Fruit fly (Drosophila melanogaster) whole organism, wandering third instar larva: ENCODE measurements around the gene bmm.

Experiments
- Abd-B ChIP-seq: fragments of >200 bp; optimal IDR thresholded peaks from 2 replicates; lab custom pipeline; 2017; ENCODE audit warnings: missing biosample characterization, missing genetic modification characterization
- CG32264 ChIP-seq: fragments of 200-800 bp; sonication (Bioruptor generic); optimal IDR thresholded peaks from 2 replicates; lab custom pipeline; 2016; ENCODE audit warnings: missing biosample characterization, missing genetic modification characterization
- CG9705 ChIP-seq: fragments of 200-800 bp; sonication (Bioruptor generic); optimal IDR thresholded peaks from 2 replicates; lab custom pipeline; 2018; ENCODE audit warnings: missing biosample characterization, mild to moderate bottlenecking, missing genetic modification characterization
- CrebA ChIP-seq: fragments of 200-800 bp; sonication (Bioruptor generic); optimal IDR thresholded peaks from 2 replicates; lab custom pipeline; 2016; ENCODE audit warnings: missing biosample characterization, mild to moderate bottlenecking, missing genetic modification characterization, borderline replicate concordance
- Dfd ChIP-seq: fragments of >200 bp; optimal IDR thresholded peaks from 2 replicates; lab custom pipeline; 2017; ENCODE audit warnings: missing biosample characterization, missing genetic modification characterization
- Dif ChIP-seq: fragments of 200-275, 200-300 bp; sonication (Bioruptor generic); optimal IDR thresholded peaks from 2 replicates; lab custom pipeline; 2018; ENCODE audit warnings: missing biosample characterization, missing genetic modification characterization; ENCODE audit not compliant: partially characterized antibody
- GATAd ChIP-seq: sonication (Bioruptor generic); optimal IDR thresholded peaks from 2 replicates; lab custom pipeline; 2016; ENCODE audit warnings: missing biosample characterization, missing genetic modification characterization
- HLH106 ChIP-seq: fragments of 200-800 bp; optimal IDR thresholded peaks from 3 replicates; lab custom pipeline; 2019; ENCODE audit warnings: missing biosample characterization, mild to moderate bottlenecking, missing genetic modification characterization, moderate library complexity
- Hnf4 ChIP-seq: fragments of 200-800 bp; sonication (Bioruptor generic); optimal IDR thresholded peaks from 2 replicates; lab custom pipeline; 2016; ENCODE audit warnings: missing biosample characterization, mild to moderate bottlenecking, missing genetic modification characterization
- Hr78 ChIP-seq: fragments of >200 bp; optimal IDR thresholded peaks from 2 replicates; lab custom pipeline; 2017; ENCODE audit warnings: missing biosample characterization, missing genetic modification characterization
- Hr83 ChIP-seq: fragments of 200-300 bp; sonication (Bioruptor generic); optimal IDR thresholded peaks from 2 replicates; lab custom pipeline; 2016; ENCODE audit warnings: missing biosample characterization, mild to moderate bottlenecking, missing genetic modification characterization, moderate library complexity; ENCODE audit not compliant: poor library complexity, severe bottlenecking
- Jra ChIP-seq: sonication (Bioruptor generic); optimal IDR thresholded peaks from 2 replicates; lab custom pipeline; 2016; ENCODE audit warnings: missing biosample characterization, missing genetic modification characterization
- Mio ChIP-seq: sonication (Bioruptor generic); optimal IDR thresholded peaks from 2 replicates; lab custom pipeline; 2016; ENCODE audit warnings: missing biosample characterization, missing genetic modification characterization
- Myc ChIP-seq: fragments of >200 bp; optimal IDR thresholded peaks from 2 replicates; lab custom pipeline; 2017
- N ChIP-seq: fragments of >200 bp; optimal IDR thresholded peaks from 2 replicates; lab custom pipeline; 2018; ENCODE audit warnings: missing biosample characterization, missing external identifiers, missing genetic modification characterization
- OdsH ChIP-seq: fragments of 200-800 bp; sonication (Bioruptor generic); optimal IDR thresholded peaks from 2 replicates; lab custom pipeline; 2016; ENCODE audit warnings: missing biosample characterization, mild to moderate bottlenecking, missing genetic modification characterization
- Rel ChIP-seq, 2 experiments: fragments of 200-800 bp; sonication (Bioruptor generic) in 1 of 2; optimal IDR thresholded peaks; 2 replicates in 1 of 2; 3 replicates in 1 of 2; lab custom pipeline; 2016 to 2019; ENCODE audit warnings: mild to moderate bottlenecking in 2 of 2, missing biosample characterization in 2 of 2, missing genetic modification characterization in 2 of 2, moderate library complexity in 1 of 2
- Sp1 ChIP-seq: fragments of 200-800 bp; sonication (Bioruptor generic); optimal IDR thresholded peaks from 3 replicates; lab custom pipeline; 2019; ENCODE audit warnings: missing biosample characterization, mild to moderate bottlenecking, missing genetic modification characterization, moderate library complexity
- Vsx2 ChIP-seq: fragments of 200-300, 225-300 bp; sonication (Bioruptor generic); optimal IDR thresholded peaks from 2 replicates; lab custom pipeline; 2018; ENCODE audit warnings: missing biosample characterization, missing genetic modification characterization; ENCODE audit not compliant: partially characterized antibody
- br ChIP-seq: fragments of 200-800 bp; sonication (Bioruptor generic); optimal IDR thresholded peaks from 2 replicates; lab custom pipeline; 2016; ENCODE audit warnings: missing biosample characterization, missing genetic modification characterization
- brk ChIP-seq: fragments of 200-800 bp; sonication (Bioruptor generic); optimal IDR thresholded peaks from 2 replicates; lab custom pipeline; 2016; ENCODE audit warnings: missing biosample characterization, mild to moderate bottlenecking, missing genetic modification characterization
- dl ChIP-seq, 2 experiments: fragments of 175-275, 200-275 bp in 1 of 2; fragments of 200-275 bp in 1 of 2; sonication (Bioruptor generic); optimal IDR thresholded peaks; lab custom pipeline; 2018; ENCODE audit warnings: mild to moderate bottlenecking in 2 of 2, missing biosample characterization in 2 of 2, missing genetic modification characterization in 2 of 2, moderate library complexity in 2 of 2; ENCODE audit not compliant: partially characterized antibody in 2 of 2, insufficient read depth in 1 of 2
- dmrt93B ChIP-seq: fragments of 200-800 bp; sonication (Bioruptor generic); optimal IDR thresholded peaks from 2 replicates; lab custom pipeline; 2018; ENCODE audit warnings: missing biosample characterization, mild to moderate bottlenecking, missing genetic modification characterization
- dsf ChIP-seq: sonication (Bioruptor generic); optimal IDR thresholded peaks from 2 replicates; lab custom pipeline; 2016; ENCODE audit warnings: missing biosample characterization, missing genetic modification characterization, borderline replicate concordance
- ey ChIP-seq: fragments of 200-800 bp; sonication (Bioruptor generic); optimal IDR thresholded peaks from 2 replicates; lab custom pipeline; 2016; ENCODE audit warnings: missing biosample characterization, missing genetic modification characterization
- foxo ChIP-seq, 2 experiments: fragments of 200-800 bp; sonication (Bioruptor generic); optimal IDR thresholded peaks; 2 replicates in 1 of 2; 3 replicates in 1 of 2; lab custom pipeline; 2016 to 2017; ENCODE audit warnings: missing biosample characterization in 2 of 2, missing genetic modification characterization in 2 of 2
- fru ChIP-seq: fragments of 200-800 bp; sonication (Bioruptor generic); optimal IDR thresholded peaks from 3 replicates; lab custom pipeline; 2016; ENCODE audit warnings: missing biosample characterization, mild to moderate bottlenecking, missing genetic modification characterization
- h ChIP-seq: fragments of 200-800 bp; sonication (Bioruptor generic); optimal IDR thresholded peaks from 3 replicates; lab custom pipeline; 2016; ENCODE audit warnings: missing biosample characterization, mild to moderate bottlenecking, missing genetic modification characterization
- jim ChIP-seq: fragments of 175-275, 200-325 bp; sonication (Bioruptor generic); optimal IDR thresholded peaks from 2 replicates; lab custom pipeline; 2016; ENCODE audit warnings: missing biosample characterization, mild to moderate bottlenecking, missing genetic modification characterization
- lola ChIP-seq: fragments of >200 bp; optimal IDR thresholded peaks from 2 replicates; lab custom pipeline; 2017; ENCODE audit warnings: missing biosample characterization, missing genetic modification characterization
- pan ChIP-seq: fragments of >200 bp; optimal IDR thresholded peaks from 2 replicates; lab custom pipeline; 2017
- psq ChIP-seq: fragments of 200-800 bp; sonication (Bioruptor generic); optimal IDR thresholded peaks from 3 replicates; lab custom pipeline; 2017; ENCODE audit warnings: missing biosample characterization, mild to moderate bottlenecking, missing genetic modification characterization, moderate library complexity
- rgr ChIP-seq: fragments of 200-800 bp; sonication (Bioruptor generic); optimal IDR thresholded peaks from 3 replicates; lab custom pipeline; 2016; ENCODE audit warnings: missing biosample characterization, mild to moderate bottlenecking, missing genetic modification characterization
- sage ChIP-seq: fragments of 200-800 bp; sonication (Bioruptor generic); optimal IDR thresholded peaks from 2 replicates; lab custom pipeline; 2016; ENCODE audit warnings: missing biosample characterization, mild to moderate bottlenecking, missing genetic modification characterization
- sv ChIP-seq: fragments of 200-800 bp; sonication (Bioruptor generic); optimal IDR thresholded peaks from 3 replicates; lab custom pipeline; 2016; ENCODE audit warnings: missing biosample characterization, missing genetic modification characterization
- tai ChIP-seq: sonication (Bioruptor generic); optimal IDR thresholded peaks from 2 replicates; lab custom pipeline; 2016; ENCODE audit warnings: missing biosample characterization, missing genetic modification characterization
- usp ChIP-seq: fragments of >200 bp; optimal IDR thresholded peaks from 2 replicates; lab custom pipeline; 2017; ENCODE audit warnings: missing biosample characterization, missing genetic modification characterization
- woc ChIP-seq: sonication (Bioruptor generic); optimal IDR thresholded peaks from 2 replicates; lab custom pipeline; 2016; ENCODE audit warnings: missing biosample characterization, mild to moderate bottlenecking, missing genetic modification characterization

Gene bmm

DNA sequence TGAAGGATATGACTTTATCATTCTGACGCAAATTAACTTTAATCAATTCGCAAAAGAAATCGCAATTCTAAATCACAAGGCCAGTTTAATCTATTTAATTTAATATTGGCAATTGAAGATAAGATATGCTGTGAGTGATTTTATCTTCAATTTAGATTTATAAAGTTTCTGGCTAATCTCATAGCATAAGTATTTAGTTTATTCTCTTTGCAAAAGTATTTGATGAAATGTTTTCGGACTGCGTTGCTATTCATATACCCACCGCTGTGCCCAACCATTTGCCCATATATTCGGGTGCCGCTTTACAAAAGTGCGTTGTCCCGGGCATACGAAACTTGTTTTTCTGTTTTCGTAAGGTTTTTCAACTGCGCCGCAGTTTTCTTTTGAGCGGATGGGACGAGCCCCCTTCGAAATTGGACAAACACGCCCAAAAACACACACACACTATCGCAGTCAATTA is 1.2 kb downstream of the bmm start:
- TF ChIP-seq CG9705 (GFP tag; lab: Kevin White, UChicago) = peak; percentile 27
- no peak for TF ChIP-seq GATAd
- peak; percentile 73 for TF ChIP-seq HLH106 (tag; lab: Kevin White, UChicago)
- peak; percentile 75 for TF ChIP-seq h (GFP tag; lab: Kevin White, UChicago)
- no peak for TF ChIP-seq jim
- no peak for TF ChIP-seq Hr83 (GFP tag; lab: Kevin White, UChicago)
- peak; percentile 67 for TF ChIP-seq OdsH
- TF ChIP-seq dmrt93B (GFP tag; lab: Kevin White, UChicago) = peak; percentile 69
- TF ChIP-seq Mio (GFP tag; lab: Kevin White, UChicago) = no peak
- TF ChIP-seq psq (GFP tag; lab: Kevin White, UChicago) = peak; percentile 62
- TF ChIP-seq Hnf4 = peak; percentile 42
- TF ChIP-seq dsf (GFP tag; lab: Kevin White, UChicago) = no peak
- TF ChIP-seq Vsx2 (GFP tag; lab: Kevin White, UChicago) = no peak
- no peak for TF ChIP-seq tai
- TF ChIP-seq lola = no peak
- TF ChIP-seq foxo (GFP tag; optimal IDR thresholded peaks at IDR 0.05; lab: Kevin White, UChicago) = peak in 1 of 2 experiments; percentile 63
- TF ChIP-seq Hr78 (GFP tag; lab: Kevin White, UChicago) = no peak
- peak; percentile 68 for TF ChIP-seq rgr (GFP tag; lab: Kevin White, UChicago)
- peak; percentile 70 for TF ChIP-seq ey (GFP tag; lab: Kevin White, UChicago)
- TF ChIP-seq sage (GFP tag; lab: Kevin White, UChicago) = peak; percentile 1
- no peak for TF ChIP-seq CrebA (GFP tag; lab: Kevin White, UChicago)
- no peak for TF ChIP-seq Jra (GFP tag; lab: Kevin White, UChicago)
- peak; percentile 48 for TF ChIP-seq brk (GFP tag; lab: Kevin White, UChicago)
- TF ChIP-seq dl (GFP tag; optimal IDR thresholded peaks at IDR 0.05; lab: Kevin White, UChicago; ENCODE audit: insufficient read depth in 1 of 2, partially characterized antibody in 2 of 2) = no peak
- TF ChIP-seq br (GFP tag; lab: Kevin White, UChicago) = peak; percentile 67
- TF ChIP-seq usp (GFP tag; lab: Kevin White, UChicago) = no peak
- no peak for TF ChIP-seq CG32264
- no peak for TF ChIP-seq Dif (GFP tag; lab: Kevin White, UChicago)
- TF ChIP-seq N (GFP tag; lab: Kevin White, UChicago) = no peak
- TF ChIP-seq sv (GFP tag; lab: Kevin White, UChicago) = peak; percentile 96
- TF ChIP-seq Rel (GFP tag; optimal IDR thresholded peaks at IDR 0.05; lab: Kevin White, UChicago) = no peak
- no peak for TF ChIP-seq Rel (tag; optimal IDR thresholded peaks at IDR 0.05; lab: Kevin White, UChicago)
- TF ChIP-seq woc (GFP tag; lab: Kevin White, UChicago) = peak; percentile 28
- TF ChIP-seq Dfd (GFP tag; lab: Kevin White, UChicago) = peak; percentile 48
- no peak for TF ChIP-seq pan (lab: Kevin White, UChicago)
- TF ChIP-seq Abd-B = no peak
- peak; percentile 79 for TF ChIP-seq Sp1
- peak; percentile 75 for TF ChIP-seq fru (GFP tag; lab: Kevin White, UChicago)
- TF ChIP-seq Myc = no peak

dm6 chr3L:14784241-14784948 is 1.8 kb downstream of the bmm start:
- TF ChIP-seq Rel (GFP tag; optimal IDR thresholded peaks at IDR 0.05; lab: Kevin White, UChicago) (no peak), Rel (tag; optimal IDR thresholded peaks at IDR 0.05; lab: Kevin White, UChicago) (peak; percentile 57), sv (GFP tag; lab: Kevin White, UChicago) (no peak)

- no peak for TF ChIP-seq Rel (GFP tag; optimal IDR thresholded peaks at IDR 0.05; lab: Kevin White, UChicago)
- peak; percentile 0 for TF ChIP-seq Rel (tag; optimal IDR thresholded peaks at IDR 0.05; lab: Kevin White, UChicago)
- no peak for TF ChIP-seq dmrt93B (GFP tag; lab: Kevin White, UChicago)
- no peak for TF ChIP-seq Mio (GFP tag; lab: Kevin White, UChicago)
- no peak for TF ChIP-seq ey (GFP tag; lab: Kevin White, UChicago)
- no peak for TF ChIP-seq OdsH
- no peak for TF ChIP-seq Myc
- TF ChIP-seq Sp1 = peak; percentile 11
- TF ChIP-seq dsf (GFP tag; lab: Kevin White, UChicago) = no peak
- TF ChIP-seq pan (lab: Kevin White, UChicago) = no peak
- TF ChIP-seq Hr83 (GFP tag; lab: Kevin White, UChicago) = no peak
- no peak for TF ChIP-seq fru (GFP tag; lab: Kevin White, UChicago)
- no peak for TF ChIP-seq lola
- TF ChIP-seq GATAd = no peak
- TF ChIP-seq Dfd (GFP tag; lab: Kevin White, UChicago) = no peak
- no peak for TF ChIP-seq Jra (GFP tag; lab: Kevin White, UChicago)
- TF ChIP-seq h (GFP tag; lab: Kevin White, UChicago) = peak; percentile 73
- no peak for TF ChIP-seq CrebA (GFP tag; lab: Kevin White, UChicago)
Measured at dm6 chr3L:14783363-14783627, 2.9 kb downstream of the bmm start.
